Fruit fly (Drosophila melanogaster): ENCODE measurements around the gene NijC.

DNA sequence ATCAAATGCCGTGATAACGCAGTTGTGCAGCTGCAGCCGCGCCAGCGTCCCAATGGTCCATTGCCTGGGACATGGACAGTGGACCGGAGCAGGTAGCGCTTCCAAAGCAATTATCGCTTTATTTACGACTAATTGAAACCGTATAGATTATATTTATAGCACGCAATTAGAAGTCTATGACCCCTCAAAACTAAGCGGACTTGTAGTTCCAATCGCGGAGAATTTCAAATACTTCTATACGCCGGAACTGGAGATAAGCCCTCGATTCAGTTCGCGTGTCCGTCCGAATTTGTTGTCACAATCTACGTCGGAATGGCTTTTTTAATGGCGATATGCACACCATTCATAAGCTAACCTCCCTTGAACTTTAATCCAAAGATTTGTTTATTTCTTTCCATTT, 9.6 kb upstream of the NijC start:
- TF ChIP-seq CG8478 (optimal IDR thresholded peaks at IDR 0.05) (no peak), CTCF (optimal IDR thresholded peaks at IDR 0.05) (no peak)

Data from S2 (cell line).